Worm (Caenorhabditis elegans) whole organism, early embryonic: ENCODE results near the gene mans-4.

Source experiments
- B0310.2 ChIP-seq: sonication (generic microtip); optimal IDR thresholded peaks from 2 replicates; lab custom pipeline; 2016; ENCODE audit warnings: mild to moderate bottlenecking, missing genetic modification characterization, missing compliant biosample characterization
- ama-1 ChIP-seq: fragments of 150-350 bp; optimal IDR thresholded peaks from 2 replicates; lab custom pipeline; 2014
- ets-7 ChIP-seq: sonication (generic microtip); optimal IDR thresholded peaks from 2 replicates; lab custom pipeline; 2016; ENCODE audit warnings: missing genotype, missing genetic modification characterization, missing compliant biosample characterization
- flt-1 ChIP-seq: fragments of 200-800 bp; sonication (Bioruptor generic); IDR thresholded peaks from 2 replicates; pipeline ENCODE4 v1.3.6; 2022; ENCODE audit warnings: missing genetic modification characterization, missing compliant biosample characterization
- hnd-1 ChIP-seq: sonication (generic microtip); optimal IDR thresholded peaks from 2 replicates; lab custom pipeline; 2016; ENCODE audit warnings: missing genetic modification characterization, missing compliant biosample characterization
- tbx-37 ChIP-seq: fragments of 200-800 bp; sonication (Bioruptor generic); conservative IDR thresholded peaks from 2 replicates; pipeline ENCODE4 v1.3.6; 2022; ENCODE audit warnings: missing genetic modification reagents, missing genetic modification characterization, missing compliant biosample characterization

DNA sequence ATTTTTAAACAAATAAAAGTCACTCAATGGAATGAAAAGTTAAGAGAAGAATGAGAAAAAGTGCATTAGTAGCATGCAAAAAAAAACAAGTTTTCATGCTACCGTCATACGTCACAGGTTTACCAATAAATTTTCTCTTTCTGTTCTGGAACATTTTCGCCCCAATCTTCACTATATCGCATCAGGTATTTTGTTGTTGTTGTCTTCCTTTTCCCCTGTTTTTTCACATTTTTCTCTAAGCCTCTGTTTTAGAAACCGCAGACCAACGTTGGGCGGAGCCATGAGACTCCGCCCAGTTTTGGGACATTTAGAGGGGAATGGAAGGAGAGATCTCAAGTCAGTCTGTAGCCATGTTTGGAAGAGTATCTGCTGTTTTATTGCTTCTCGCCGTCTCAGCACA is 9.9 kb upstream of the mans-4 start, which contains the start of gene msa-1:
- TF ChIP-seq tbx-37 (GFP tag; lab: Robert Waterston, UW) (no peak), ama-1 (no peak), flt-1 (no peak), hnd-1 (tag; lab: Kevin White, UChicago) (no peak), B0310.2 (tag; lab: Kevin White, UChicago) (no peak), ets-7 (tag; lab: Kevin White, UChicago) (no peak)
